Fruit fly (Drosophila melanogaster) whole organism, wandering third instar larva: ENCODE measurements around the gene CG3902.

Experiments
- Abd-B ChIP-seq: fragments of >200 bp; optimal IDR thresholded peaks from 2 replicates; lab custom pipeline; 2017; ENCODE audit warnings: missing biosample characterization, missing genetic modification characterization
- CG32264 ChIP-seq: fragments of 200-800 bp; sonication (Bioruptor generic); optimal IDR thresholded peaks from 2 replicates; lab custom pipeline; 2016; ENCODE audit warnings: missing biosample characterization, missing genetic modification characterization
- CG9705 ChIP-seq: fragments of 200-800 bp; sonication (Bioruptor generic); optimal IDR thresholded peaks from 2 replicates; lab custom pipeline; 2018; ENCODE audit warnings: missing biosample characterization, mild to moderate bottlenecking, missing genetic modification characterization
- CrebA ChIP-seq: fragments of 200-800 bp; sonication (Bioruptor generic); optimal IDR thresholded peaks from 2 replicates; lab custom pipeline; 2016; ENCODE audit warnings: missing biosample characterization, mild to moderate bottlenecking, missing genetic modification characterization, borderline replicate concordance
- Dfd ChIP-seq: fragments of >200 bp; optimal IDR thresholded peaks from 2 replicates; lab custom pipeline; 2017; ENCODE audit warnings: missing biosample characterization, missing genetic modification characterization
- Dif ChIP-seq: fragments of 200-275, 200-300 bp; sonication (Bioruptor generic); optimal IDR thresholded peaks from 2 replicates; lab custom pipeline; 2018; ENCODE audit warnings: missing biosample characterization, missing genetic modification characterization; ENCODE audit not compliant: partially characterized antibody
- GATAd ChIP-seq: sonication (Bioruptor generic); optimal IDR thresholded peaks from 2 replicates; lab custom pipeline; 2016; ENCODE audit warnings: missing biosample characterization, missing genetic modification characterization
- HLH106 ChIP-seq: fragments of 200-800 bp; optimal IDR thresholded peaks from 3 replicates; lab custom pipeline; 2019; ENCODE audit warnings: missing biosample characterization, mild to moderate bottlenecking, missing genetic modification characterization, moderate library complexity
- Hnf4 ChIP-seq: fragments of 200-800 bp; sonication (Bioruptor generic); optimal IDR thresholded peaks from 2 replicates; lab custom pipeline; 2016; ENCODE audit warnings: missing biosample characterization, mild to moderate bottlenecking, missing genetic modification characterization
- Hr78 ChIP-seq: fragments of >200 bp; optimal IDR thresholded peaks from 2 replicates; lab custom pipeline; 2017; ENCODE audit warnings: missing biosample characterization, missing genetic modification characterization
- Hr83 ChIP-seq: fragments of 200-300 bp; sonication (Bioruptor generic); optimal IDR thresholded peaks from 2 replicates; lab custom pipeline; 2016; ENCODE audit warnings: missing biosample characterization, mild to moderate bottlenecking, missing genetic modification characterization, moderate library complexity; ENCODE audit not compliant: poor library complexity, severe bottlenecking
- Jra ChIP-seq: sonication (Bioruptor generic); optimal IDR thresholded peaks from 2 replicates; lab custom pipeline; 2016; ENCODE audit warnings: missing biosample characterization, missing genetic modification characterization
- Mio ChIP-seq: sonication (Bioruptor generic); optimal IDR thresholded peaks from 2 replicates; lab custom pipeline; 2016; ENCODE audit warnings: missing biosample characterization, missing genetic modification characterization
- Myc ChIP-seq: fragments of >200 bp; optimal IDR thresholded peaks from 2 replicates; lab custom pipeline; 2017
- N ChIP-seq: fragments of >200 bp; optimal IDR thresholded peaks from 2 replicates; lab custom pipeline; 2018; ENCODE audit warnings: missing biosample characterization, missing external identifiers, missing genetic modification characterization
- OdsH ChIP-seq: fragments of 200-800 bp; sonication (Bioruptor generic); optimal IDR thresholded peaks from 2 replicates; lab custom pipeline; 2016; ENCODE audit warnings: missing biosample characterization, mild to moderate bottlenecking, missing genetic modification characterization
- Rel ChIP-seq, 2 experiments: fragments of 200-800 bp; sonication (Bioruptor generic) in 1 of 2; optimal IDR thresholded peaks; 2 replicates in 1 of 2; 3 replicates in 1 of 2; lab custom pipeline; 2016 to 2019; ENCODE audit warnings: mild to moderate bottlenecking in 2 of 2, missing biosample characterization in 2 of 2, missing genetic modification characterization in 2 of 2, moderate library complexity in 1 of 2
- Sp1 ChIP-seq: fragments of 200-800 bp; sonication (Bioruptor generic); optimal IDR thresholded peaks from 3 replicates; lab custom pipeline; 2019; ENCODE audit warnings: missing biosample characterization, mild to moderate bottlenecking, missing genetic modification characterization, moderate library complexity
- Vsx2 ChIP-seq: fragments of 200-300, 225-300 bp; sonication (Bioruptor generic); optimal IDR thresholded peaks from 2 replicates; lab custom pipeline; 2018; ENCODE audit warnings: missing biosample characterization, missing genetic modification characterization; ENCODE audit not compliant: partially characterized antibody
- br ChIP-seq: fragments of 200-800 bp; sonication (Bioruptor generic); optimal IDR thresholded peaks from 2 replicates; lab custom pipeline; 2016; ENCODE audit warnings: missing biosample characterization, missing genetic modification characterization
- brk ChIP-seq: fragments of 200-800 bp; sonication (Bioruptor generic); optimal IDR thresholded peaks from 2 replicates; lab custom pipeline; 2016; ENCODE audit warnings: missing biosample characterization, mild to moderate bottlenecking, missing genetic modification characterization
- dl ChIP-seq, 2 experiments: fragments of 175-275, 200-275 bp in 1 of 2; fragments of 200-275 bp in 1 of 2; sonication (Bioruptor generic); optimal IDR thresholded peaks; lab custom pipeline; 2018; ENCODE audit warnings: mild to moderate bottlenecking in 2 of 2, missing biosample characterization in 2 of 2, missing genetic modification characterization in 2 of 2, moderate library complexity in 2 of 2; ENCODE audit not compliant: partially characterized antibody in 2 of 2, insufficient read depth in 1 of 2
- dmrt93B ChIP-seq: fragments of 200-800 bp; sonication (Bioruptor generic); optimal IDR thresholded peaks from 2 replicates; lab custom pipeline; 2018; ENCODE audit warnings: missing biosample characterization, mild to moderate bottlenecking, missing genetic modification characterization
- dsf ChIP-seq: sonication (Bioruptor generic); optimal IDR thresholded peaks from 2 replicates; lab custom pipeline; 2016; ENCODE audit warnings: missing biosample characterization, missing genetic modification characterization, borderline replicate concordance
- ey ChIP-seq: fragments of 200-800 bp; sonication (Bioruptor generic); optimal IDR thresholded peaks from 2 replicates; lab custom pipeline; 2016; ENCODE audit warnings: missing biosample characterization, missing genetic modification characterization
- foxo ChIP-seq, 2 experiments: fragments of 200-800 bp; sonication (Bioruptor generic); optimal IDR thresholded peaks; 2 replicates in 1 of 2; 3 replicates in 1 of 2; lab custom pipeline; 2016 to 2017; ENCODE audit warnings: missing biosample characterization in 2 of 2, missing genetic modification characterization in 2 of 2
- fru ChIP-seq: fragments of 200-800 bp; sonication (Bioruptor generic); optimal IDR thresholded peaks from 3 replicates; lab custom pipeline; 2016; ENCODE audit warnings: missing biosample characterization, mild to moderate bottlenecking, missing genetic modification characterization
- h ChIP-seq: fragments of 200-800 bp; sonication (Bioruptor generic); optimal IDR thresholded peaks from 3 replicates; lab custom pipeline; 2016; ENCODE audit warnings: missing biosample characterization, mild to moderate bottlenecking, missing genetic modification characterization
- jim ChIP-seq: fragments of 175-275, 200-325 bp; sonication (Bioruptor generic); optimal IDR thresholded peaks from 2 replicates; lab custom pipeline; 2016; ENCODE audit warnings: missing biosample characterization, mild to moderate bottlenecking, missing genetic modification characterization
- lola ChIP-seq: fragments of >200 bp; optimal IDR thresholded peaks from 2 replicates; lab custom pipeline; 2017; ENCODE audit warnings: missing biosample characterization, missing genetic modification characterization
- pan ChIP-seq: fragments of >200 bp; optimal IDR thresholded peaks from 2 replicates; lab custom pipeline; 2017
- psq ChIP-seq: fragments of 200-800 bp; sonication (Bioruptor generic); optimal IDR thresholded peaks from 3 replicates; lab custom pipeline; 2017; ENCODE audit warnings: missing biosample characterization, mild to moderate bottlenecking, missing genetic modification characterization, moderate library complexity
- rgr ChIP-seq: fragments of 200-800 bp; sonication (Bioruptor generic); optimal IDR thresholded peaks from 3 replicates; lab custom pipeline; 2016; ENCODE audit warnings: missing biosample characterization, mild to moderate bottlenecking, missing genetic modification characterization
- sage ChIP-seq: fragments of 200-800 bp; sonication (Bioruptor generic); optimal IDR thresholded peaks from 2 replicates; lab custom pipeline; 2016; ENCODE audit warnings: missing biosample characterization, mild to moderate bottlenecking, missing genetic modification characterization
- sv ChIP-seq: fragments of 200-800 bp; sonication (Bioruptor generic); optimal IDR thresholded peaks from 3 replicates; lab custom pipeline; 2016; ENCODE audit warnings: missing biosample characterization, missing genetic modification characterization
- tai ChIP-seq: sonication (Bioruptor generic); optimal IDR thresholded peaks from 2 replicates; lab custom pipeline; 2016; ENCODE audit warnings: missing biosample characterization, missing genetic modification characterization
- usp ChIP-seq: fragments of >200 bp; optimal IDR thresholded peaks from 2 replicates; lab custom pipeline; 2017; ENCODE audit warnings: missing biosample characterization, missing genetic modification characterization
- woc ChIP-seq: sonication (Bioruptor generic); optimal IDR thresholded peaks from 2 replicates; lab custom pipeline; 2016; ENCODE audit warnings: missing biosample characterization, mild to moderate bottlenecking, missing genetic modification characterization

Gene CG3902

DNA sequence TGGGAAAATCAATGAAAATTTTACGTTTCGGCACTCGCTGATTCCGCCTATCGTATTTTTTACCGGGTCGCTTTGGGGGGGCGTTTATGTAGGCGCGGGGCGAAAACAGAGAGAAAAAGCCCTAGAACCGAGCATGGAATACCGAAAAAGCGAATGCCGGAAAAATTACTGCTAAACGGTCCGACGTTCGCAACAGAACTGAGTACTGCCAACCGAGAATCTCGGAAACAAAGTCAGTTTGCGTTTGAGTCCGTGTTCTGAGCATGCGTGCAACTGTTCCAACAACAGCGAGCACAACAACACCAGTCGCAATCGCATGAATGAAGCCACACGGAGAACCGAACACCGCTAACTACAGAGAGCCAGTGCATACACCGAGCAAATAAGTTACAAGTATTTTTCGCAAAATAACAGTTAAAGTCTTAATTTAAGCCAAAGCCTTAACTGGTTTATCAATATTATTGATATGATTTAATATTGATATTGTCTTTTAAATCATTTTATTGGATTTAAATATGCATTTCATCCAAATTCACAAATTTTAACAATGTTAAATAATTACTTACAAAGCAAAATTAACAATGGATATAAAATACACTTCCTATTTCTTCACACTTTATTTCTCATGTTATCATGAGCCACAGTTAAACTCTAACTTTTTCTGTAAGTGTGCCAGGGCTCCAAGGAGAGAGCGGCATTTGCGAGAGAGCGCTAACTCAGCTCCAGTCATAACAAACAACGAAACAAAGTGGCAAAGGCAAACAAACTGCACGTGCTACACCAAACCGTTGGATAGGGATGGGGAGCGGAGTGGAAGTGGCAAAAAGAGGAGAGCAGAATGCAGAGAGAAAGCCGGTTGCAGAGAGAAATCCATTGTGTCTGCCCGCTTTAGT, 7.6 kb downstream of the CG3902 start, which contains the start of gene CG3961:
Gene CG3961, minus strand, starts transcription at position 201 of the 893 bp plus-strand sequence.
- peak; percentile 91 for TF ChIP-seq Hnf4
- TF ChIP-seq CrebA = peak; percentile 82
- peak; percentile 99 for TF ChIP-seq HLH106 (tag; lab: Kevin White, UChicago)
- peak; percentile 99 for TF ChIP-seq OdsH (GFP tag; lab: Kevin White, UChicago)
- TF ChIP-seq ey (GFP tag; lab: Kevin White, UChicago) = peak; percentile 95
- TF ChIP-seq usp (GFP tag; lab: Kevin White, UChicago) = no peak
- TF ChIP-seq psq = peak; percentile 98
- peak; percentile 97 for TF ChIP-seq fru (GFP tag; lab: Kevin White, UChicago)
- TF ChIP-seq jim (GFP tag; lab: Kevin White, UChicago) = no peak
- TF ChIP-seq Hr78 (GFP tag; lab: Kevin White, UChicago) = no peak
- no peak for TF ChIP-seq Abd-B
- peak; percentile 97 for TF ChIP-seq h (GFP tag; lab: Kevin White, UChicago)
- TF ChIP-seq sv (GFP tag; lab: Kevin White, UChicago) = peak; percentile 94
- peak; percentile 61 for TF ChIP-seq Mio
- TF ChIP-seq pan (lab: Kevin White, UChicago) = no peak
- TF ChIP-seq Hr83 (GFP tag; lab: Kevin White, UChicago) = peak; percentile 34
- peak; percentile 97 for TF ChIP-seq Dfd
- no peak for TF ChIP-seq Myc (lab: Kevin White, UChicago)
- TF ChIP-seq dmrt93B = peak; percentile 93
- TF ChIP-seq brk = peak; percentile 96
- TF ChIP-seq sage (GFP tag; lab: Kevin White, UChicago) = peak; percentile 89
- peak; percentile 90 for TF ChIP-seq woc (GFP tag; lab: Kevin White, UChicago)
- peak; percentile 99 for TF ChIP-seq Sp1 (GFP tag; lab: Kevin White, UChicago)
- peak; percentile 89 to 90 for TF ChIP-seq dl (GFP tag; optimal IDR thresholded peaks at IDR 0.05; lab: Kevin White, UChicago; ENCODE audit: insufficient read depth in 1 of 2, partially characterized antibody in 2 of 2)
- TF ChIP-seq Jra (GFP tag; lab: Kevin White, UChicago) = peak; percentile 84
- TF ChIP-seq N = no peak
- no peak for TF ChIP-seq Vsx2 (GFP tag; lab: Kevin White, UChicago)
- TF ChIP-seq lola = no peak
- peak; percentile 88 for TF ChIP-seq dsf (GFP tag; lab: Kevin White, UChicago)
- peak; percentile 93 for TF ChIP-seq Dif (GFP tag; lab: Kevin White, UChicago)
- peak in 1 of 2 experiments; percentile 99 for TF ChIP-seq foxo (GFP tag; optimal IDR thresholded peaks at IDR 0.05; lab: Kevin White, UChicago)
- TF ChIP-seq CG9705 (GFP tag; lab: Kevin White, UChicago) = peak; percentile 90
- peak; percentile 89 for TF ChIP-seq tai (GFP tag; lab: Kevin White, UChicago)
- TF ChIP-seq CG32264 = peak; percentile 67
- TF ChIP-seq Rel (GFP tag; optimal IDR thresholded peaks at IDR 0.05; lab: Kevin White, UChicago) = peak; percentile 86
- TF ChIP-seq Rel (tag; optimal IDR thresholded peaks at IDR 0.05; lab: Kevin White, UChicago) = peak; percentile 82
- TF ChIP-seq GATAd (GFP tag; lab: Kevin White, UChicago) = no peak
- TF ChIP-seq rgr = peak; percentile 98
- peak; percentile 95 for TF ChIP-seq br (GFP tag; lab: Kevin White, UChicago)
- TF ChIP-seq, all 38 proteins: peak for 28

DNA sequence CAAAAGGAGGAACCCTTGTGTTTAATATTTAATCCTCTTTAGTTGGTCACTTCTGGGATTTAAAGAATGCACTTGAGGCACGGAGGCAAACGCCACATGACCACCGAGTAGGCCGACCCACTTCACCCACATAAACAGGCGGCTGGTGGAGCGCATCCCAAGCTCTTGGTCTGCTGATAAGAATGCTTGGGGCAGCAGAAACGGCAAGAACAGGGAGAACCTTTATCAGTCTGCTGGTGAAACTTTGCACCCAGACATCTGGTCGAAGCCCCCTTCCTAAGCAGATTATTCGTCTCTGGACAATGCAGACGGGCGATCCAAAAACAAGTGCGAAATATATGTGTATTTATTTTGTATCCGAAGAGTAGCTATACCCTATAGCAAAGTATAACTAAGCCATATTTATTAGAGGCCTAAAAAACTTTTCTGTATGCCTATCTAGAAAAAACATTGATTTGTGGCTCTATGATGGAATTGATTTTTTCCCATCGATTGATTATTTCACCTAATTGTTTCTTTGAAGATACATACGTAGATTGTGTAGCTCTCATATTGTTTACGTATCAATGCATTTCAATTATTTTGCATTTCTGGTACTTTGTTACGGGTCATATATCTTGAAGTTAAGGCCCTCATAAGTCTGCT, 8.7 kb downstream of the CG3902 start:
- TF ChIP-seq ey (GFP tag; lab: Kevin White, UChicago) (no peak), psq (no peak), Rel (GFP tag; optimal IDR thresholded peaks at IDR 0.05; lab: Kevin White, UChicago) (no peak), Rel (tag; optimal IDR thresholded peaks at IDR 0.05; lab: Kevin White, UChicago) (peak; percentile 35), tai (GFP tag; lab: Kevin White, UChicago) (no peak), br (GFP tag; lab: Kevin White, UChicago) (no peak), fru (GFP tag; lab: Kevin White, UChicago) (peak; percentile 41), h (GFP tag; lab: Kevin White, UChicago) (peak; percentile 8), rgr (peak; percentile 20), Jra (GFP tag; lab: Kevin White, UChicago) (no peak), foxo (GFP tag; optimal IDR thresholded peaks at IDR 0.05; lab: Kevin White, UChicago) (peak in 1 of 2 experiments; percentile 33), Dif (GFP tag; lab: Kevin White, UChicago) (peak; percentile 0), Hnf4 (peak; percentile 30)
- TF ChIP-seq, all 38 proteins: peak for 7
